Worm (Caenorhabditis elegans) whole organism, L1 larva: ENCODE measurements around the gene F58D12.3.
A peak's percentile ranks its signal among the peaks of the same experiment; 100 is the strongest.

Experiments used
- alr-1 ChIP-seq: fragments of 200-800 bp; sonication (Bioruptor generic); optimal IDR thresholded peaks from 2 replicates; lab custom pipeline; 2018; ENCODE audit warnings: borderline replicate concordance, mild to moderate bottlenecking, missing genetic modification characterization, missing compliant biosample characterization
- aly-2 ChIP-seq: fragments of 150-350 bp; optimal IDR thresholded peaks from 2 replicates; lab custom pipeline; 2014; ENCODE audit warnings: missing biosample characterization, missing genetic modification characterization
- ama-1 ChIP-seq: fragments of 150-350 bp; optimal IDR thresholded peaks from 2 replicates; lab custom pipeline; 2014
- ceh-8 ChIP-seq: fragments of 200-800 bp; sonication (Bioruptor generic); optimal IDR thresholded peaks from 2 replicates; lab custom pipeline; 2018; ENCODE audit warnings: mild to moderate bottlenecking, missing genetic modification characterization, moderate library complexity, missing compliant biosample characterization
- ceh-82 ChIP-seq, 3 experiments: fragments of 150-350 bp in 1 of 3; sonication (generic microtip) in 2 of 3; optimal IDR thresholded peaks; 2 replicates each; lab custom pipeline; 2014 to 2017; ENCODE audit warnings: missing biosample characterization in 3 of 3, missing genetic modification characterization in 3 of 3
- ceh-88 ChIP-seq: fragments of 200-800 bp; sonication (Bioruptor generic); IDR thresholded peaks from 2 replicates; pipeline ENCODE4 v1.3.6; 2022; ENCODE audit warnings: missing genetic modification characterization, missing compliant biosample characterization
- ces-1 ChIP-seq: fragments of 150-350 bp; optimal IDR thresholded peaks from 2 replicates; lab custom pipeline; 2014; ENCODE audit warnings: missing biosample characterization, missing genetic modification reagents, missing genetic modification characterization
- efl-1 ChIP-seq, 4 experiments: fragments of 150-350 bp; optimal IDR thresholded peaks in 3 of 4; peaks in 1 of 4; 1 replicate in 1 of 4; 2 replicates in 3 of 4; lab custom pipeline; 2014; ENCODE audit warnings: missing biosample characterization in 2 of 4, missing genetic modification characterization in 2 of 4, missing genetic modification reagents in 2 of 4
- egl-13 ChIP-seq: sonication (generic microtip); optimal IDR thresholded peaks from 2 replicates; lab custom pipeline; 2016; ENCODE audit warnings: missing genotype, missing genetic modification reagents, missing genetic modification characterization, missing compliant biosample characterization
- elt-2 ChIP-seq: sonication (generic microtip); optimal IDR thresholded peaks from 2 replicates; lab custom pipeline; 2016; ENCODE audit warnings: missing genetic modification characterization, mild to moderate bottlenecking, inconsistent platforms, missing compliant biosample characterization, missing genetic modification reagents
- ets-5 ChIP-seq: fragments of 200-800 bp; sonication (Bioruptor generic); IDR thresholded peaks from 2 replicates; pipeline ENCODE4 v1.3.6; 2022; ENCODE audit warnings: missing genetic modification characterization, missing compliant biosample characterization
- fos-1 ChIP-seq: fragments of 150-350 bp; optimal IDR thresholded peaks from 2 replicates; lab custom pipeline; 2014; ENCODE audit warnings: missing biosample characterization, missing genetic modification characterization
- grh-1 ChIP-seq: fragments of 200-800 bp; sonication (Bioruptor generic); IDR thresholded peaks from 2 replicates; pipeline ENCODE4 v1.3.6; 2022; ENCODE audit warnings: missing genetic modification reagents, missing genetic modification characterization, missing compliant biosample characterization
- hpl-2 ChIP-seq: fragments of 150-350 bp; optimal IDR thresholded peaks from 2 replicates; lab custom pipeline; 2014; ENCODE audit warnings: missing biosample characterization, missing genetic modification reagents, missing genetic modification characterization
- irx-1 ChIP-seq: sonication (generic microtip); optimal IDR thresholded peaks from 2 replicates; lab custom pipeline; 2016; ENCODE audit warnings: missing genetic modification characterization, missing compliant biosample characterization
- isw-1 ChIP-seq: fragments of 200-800 bp; sonication (Bioruptor generic); IDR thresholded peaks from 2 replicates; pipeline ENCODE4 v1.3.6; 2022; ENCODE audit warnings: missing genetic modification characterization, missing compliant biosample characterization
- jun-1 ChIP-seq: fragments of 150-350 bp; optimal IDR thresholded peaks from 2 replicates; lab custom pipeline; 2014; ENCODE audit warnings: missing biosample characterization, missing genetic modification reagents, missing genetic modification characterization
- lin-35 ChIP-seq, 2 experiments: fragments of 150-350 bp; optimal IDR thresholded peaks; 2 replicates each; lab custom pipeline; 2014; ENCODE audit warnings: missing biosample characterization in 2 of 2, missing genetic modification characterization in 2 of 2, missing genetic modification reagents in 2 of 2
- lin-39 ChIP-seq: fragments of 150-350 bp; optimal IDR thresholded peaks from 2 replicates; lab custom pipeline; 2014; ENCODE audit warnings: missing biosample characterization, missing genetic modification reagents, missing genetic modification characterization
- mep-1 ChIP-seq: fragments of 150-350 bp; optimal IDR thresholded peaks from 2 replicates; lab custom pipeline; 2014; ENCODE audit warnings: missing biosample characterization, missing genetic modification characterization
- nhr-12 ChIP-seq: sonication (generic microtip); optimal IDR thresholded peaks from 2 replicates; lab custom pipeline; 2017; ENCODE audit warnings: missing biosample characterization, missing genetic modification characterization
- nhr-19 ChIP-seq: fragments of 200-800 bp; sonication (Bioruptor generic); conservative IDR thresholded peaks from 2 replicates; pipeline ENCODE4 v1.3.6; 2022; ENCODE audit warnings: missing genetic modification characterization, missing compliant biosample characterization
- nhr-20 ChIP-seq: sonication (generic microtip); optimal IDR thresholded peaks from 2 replicates; lab custom pipeline; 2016; ENCODE audit warnings: mild to moderate bottlenecking, missing genetic modification characterization, missing compliant biosample characterization
- nhr-47 ChIP-seq: sonication (generic microtip); optimal IDR thresholded peaks from 2 replicates; lab custom pipeline; 2016; ENCODE audit warnings: mild to moderate bottlenecking, missing genetic modification characterization, moderate library complexity, missing compliant biosample characterization
- nhr-71 ChIP-seq: sonication (generic microtip); optimal IDR thresholded peaks from 2 replicates; lab custom pipeline; 2016; ENCODE audit warnings: mild to moderate bottlenecking, missing genetic modification characterization, moderate library complexity, missing compliant biosample characterization
- nhr-85 ChIP-seq: sonication (generic microtip); peaks from one replicate; lab custom pipeline; 2016; ENCODE audit warnings: missing genetic modification characterization, inconsistent platforms, missing compliant biosample characterization
- nhr-90 ChIP-seq: sonication (generic microtip); optimal IDR thresholded peaks from 2 replicates; lab custom pipeline; 2016; ENCODE audit warnings: mild to moderate bottlenecking, missing genetic modification characterization, missing compliant biosample characterization; ENCODE audit not compliant: poor library complexity
- pax-3 ChIP-seq: fragments of 200-800 bp; sonication (Bioruptor generic); optimal IDR thresholded peaks from 2 replicates; lab custom pipeline; 2018; ENCODE audit warnings: mild to moderate bottlenecking, missing genetic modification characterization, moderate library complexity, missing compliant biosample characterization
- rnt-1 ChIP-seq: sonication (generic microtip); optimal IDR thresholded peaks from 2 replicates; lab custom pipeline; 2016; ENCODE audit warnings: mild to moderate bottlenecking, missing genetic modification characterization, moderate library complexity, missing compliant biosample characterization
- snpc-4 ChIP-seq: fragments of 150-350 bp; optimal IDR thresholded peaks from 2 replicates; lab custom pipeline; 2014; ENCODE audit warnings: missing biosample characterization, missing genetic modification characterization
- snu-23 ChIP-seq: sonication (generic microtip); optimal IDR thresholded peaks from 2 replicates; lab custom pipeline; 2016; ENCODE audit warnings: missing genetic modification characterization, missing compliant biosample characterization
- sup-37 ChIP-seq: fragments of 200-800 bp; sonication (Bioruptor generic); optimal IDR thresholded peaks from 2 replicates; lab custom pipeline; 2018; ENCODE audit warnings: mild to moderate bottlenecking, missing genetic modification characterization, missing compliant biosample characterization
- swsn-7 ChIP-seq: sonication (generic microtip); optimal IDR thresholded peaks from 2 replicates; lab custom pipeline; 2016; ENCODE audit warnings: missing genetic modification characterization, missing compliant biosample characterization
- tbx-2 ChIP-seq: sonication (generic microtip); optimal IDR thresholded peaks from 2 replicates; lab custom pipeline; 2016; ENCODE audit warnings: missing genetic modification characterization, missing compliant biosample characterization
- tlp-1 ChIP-seq: fragments of 150-350 bp; optimal IDR thresholded peaks from 2 replicates; lab custom pipeline; 2014; ENCODE audit warnings: missing biosample characterization, missing genetic modification characterization
- unc-62 ChIP-seq: fragments of 150-350 bp; optimal IDR thresholded peaks from 2 replicates; lab custom pipeline; 2014; ENCODE audit warnings: missing biosample characterization, missing genetic modification reagents, missing genetic modification characterization
- xbp-1 ChIP-seq: sonication (generic microtip); optimal IDR thresholded peaks from 2 replicates; lab custom pipeline; 2016; ENCODE audit warnings: missing genetic modification characterization, missing compliant biosample characterization
- zag-1 ChIP-seq: fragments of 150-350 bp; optimal IDR thresholded peaks from 2 replicates; lab custom pipeline; 2014; ENCODE audit warnings: missing biosample characterization, missing genetic modification characterization
- zip-4 ChIP-seq: fragments of 200-800 bp; sonication (Bioruptor generic); optimal IDR thresholded peaks from 2 replicates; lab custom pipeline; 2018; ENCODE audit warnings: mild to moderate bottlenecking, missing genetic modification characterization, moderate library complexity, missing compliant biosample characterization
- ztf-11 ChIP-seq, 2 experiments: sonication (generic microtip); optimal IDR thresholded peaks; 2 replicates each; lab custom pipeline; 2016 to 2017; ENCODE audit warnings: missing genetic modification characterization in 2 of 2, missing biosample characterization in 1 of 2, missing compliant biosample characterization in 1 of 2

F58D12.3 gene

ce11 chrV:14027384-14027783 is 30.3 kb upstream of the F58D12.3 start, which contains the start of gene T08G5.3:
Gene T08G5.3, minus strand, starts transcription at chrV:14027484.
- TF ChIP-seq mep-1 (tag; lab: Kevin White, UChicago) (no peak), isw-1 (no peak)

- TF ChIP-seq ceh-82 (tag; optimal IDR thresholded peaks at IDR 0.05; lab: Kevin White, UChicago): no peak
- 0 out of 2 replicates have a peak, but pooled peaks have one; percentile 44 for TF ChIP-seq ets-5 (GFP tag; lab: Robert Waterston, UW)
- peak in 1 of 2 experiments; percentile 36 for TF ChIP-seq lin-35 (GFP tag; optimal IDR thresholded peaks at IDR 0.05; lab: Kevin White, UChicago)
- TF ChIP-seq nhr-20 (tag; lab: Kevin White, UChicago): peak; percentile 69
- peak; percentile 29 for TF ChIP-seq irx-1 (tag; lab: Kevin White, UChicago)
- peak; percentile 59 for TF ChIP-seq swsn-7
- TF ChIP-seq nhr-85: peak; percentile 86
- no peak for TF ChIP-seq alr-1 (tag; lab: Kevin White, UChicago)
- peak; percentile 52 for TF ChIP-seq pax-3
- peak; percentile 97 for TF ChIP-seq snpc-4 (tag; lab: Kevin White, UChicago)
- peak; percentile 9 for TF ChIP-seq tbx-2 (tag; lab: Kevin White, UChicago)
- TF ChIP-seq snu-23: peak; percentile 59
- peak; percentile 38 for TF ChIP-seq hpl-2 (GFP tag; lab: Kevin White, UChicago)
- peak; percentile 10 to 48 for TF ChIP-seq efl-1 (optimal IDR thresholded peaks at IDR 0.05; lab: Kevin White, UChicago)
- peak in 1 of 2 experiments; percentile 92 for TF ChIP-seq efl-1 (GFP tag; optimal IDR thresholded peaks at IDR 0.05 in 1 of 2; lab: Kevin White, UChicago)
- TF ChIP-seq zip-4 (GFP tag; lab: Kevin White, UChicago): peak; percentile 33
- no peak for TF ChIP-seq ceh-8 (GFP tag; lab: Kevin White, UChicago)
- peak; percentile 84 for TF ChIP-seq elt-2 (tag; lab: Kevin White, UChicago)
- TF ChIP-seq nhr-19 (GFP tag; lab: Robert Waterston, UW): peak; percentile 79
- peak; percentile 22; the same call in 1 of the 2 replicates for TF ChIP-seq isw-1
- peak; percentile 18 for TF ChIP-seq aly-2
- no peak for TF ChIP-seq ces-1 (GFP tag; lab: Kevin White, UChicago)
- TF ChIP-seq rnt-1 (tag; lab: Kevin White, UChicago): peak; percentile 81
- peak; percentile 46 for TF ChIP-seq fos-1 (tag; lab: Kevin White, UChicago)
- TF ChIP-seq egl-13 (tag; lab: Kevin White, UChicago): no peak
- TF ChIP-seq lin-39: peak; percentile 53
- TF ChIP-seq zag-1 (tag; lab: Kevin White, UChicago): no peak
- no peak for TF ChIP-seq tlp-1
- TF ChIP-seq nhr-71 (tag; lab: Kevin White, UChicago): peak; percentile 84
- peak; percentile 71 for TF ChIP-seq ama-1 (lab: Kevin White, UChicago)
- TF ChIP-seq mep-1 (tag; lab: Kevin White, UChicago): no peak
- peak; percentile 21 for TF ChIP-seq xbp-1 (tag; lab: Kevin White, UChicago)
- TF ChIP-seq grh-1 (GFP tag; lab: Robert Waterston, UW): peak; percentile 72
- no peak for TF ChIP-seq unc-62 (GFP tag; lab: Kevin White, UChicago)
- 0 out of 2 replicates have a peak, but pooled peaks have one; percentile 35 for TF ChIP-seq ceh-88 (GFP tag; lab: Robert Waterston, UW)
- peak; percentile 80 for TF ChIP-seq nhr-47 (tag; lab: Kevin White, UChicago)
- peak in 1 of 2 experiments; percentile 57 for TF ChIP-seq ztf-11 (tag; optimal IDR thresholded peaks at IDR 0.05; lab: Kevin White, UChicago)
- TF ChIP-seq nhr-90: peak; percentile 87
- peak; percentile 9 for TF ChIP-seq sup-37 (GFP tag; lab: Kevin White, UChicago)
- TF ChIP-seq nhr-12 (tag; lab: Kevin White, UChicago): no peak
- TF ChIP-seq jun-1 (tag; lab: Kevin White, UChicago): no peak
- TF ChIP-seq, all 84 proteins: peak for 29
Measured at ce11 chrV:14028256-14028743, 29.3 kb upstream of the F58D12.3 start.
